Worm (Caenorhabditis elegans) whole organism, early embryonic: ENCODE data around the gene spt-5.

Experiments used
- aly-1 ChIP-seq: sonication (generic microtip); optimal IDR thresholded peaks from 2 replicates; lab custom pipeline; 2016; ENCODE audit warnings: missing genetic modification characterization, missing compliant biosample characterization
- ama-1 ChIP-seq: fragments of 150-350 bp; optimal IDR thresholded peaks from 2 replicates; lab custom pipeline; 2014
- flt-1 ChIP-seq: fragments of 200-800 bp; sonication (Bioruptor generic); IDR thresholded peaks from 2 replicates; pipeline ENCODE4 v1.3.6; 2022; ENCODE audit warnings: missing genetic modification characterization, missing compliant biosample characterization
- hmbx-1 ChIP-seq: sonication (generic microtip); optimal IDR thresholded peaks from 2 replicates; lab custom pipeline; 2016; ENCODE audit warnings: mild to moderate bottlenecking, missing genetic modification characterization, missing compliant biosample characterization
- pes-1 ChIP-seq: fragments of 200-800 bp; sonication (Bioruptor generic); IDR thresholded peaks from 2 replicates; pipeline ENCODE4 v1.3.6; 2022; ENCODE audit warnings: missing genetic modification reagents, missing genetic modification characterization, missing compliant biosample characterization
- scrt-1 ChIP-seq: fragments of 200-800 bp; sonication (Bioruptor generic); IDR thresholded peaks from 2 replicates; pipeline ENCODE4 v1.3.6; 2022; ENCODE audit warnings: missing genetic modification characterization, missing compliant biosample characterization
- sea-1 ChIP-seq: fragments of 200-800 bp; sonication (Bioruptor generic); conservative IDR thresholded peaks from 2 replicates; pipeline ENCODE4 v1.3.6; 2022; ENCODE audit warnings: missing genetic modification characterization, missing compliant biosample characterization
- tbx-11 ChIP-seq: fragments of 200-800 bp; sonication (Bioruptor generic); IDR thresholded peaks from 2 replicates; pipeline ENCODE4 v1.3.6; 2022; ENCODE audit warnings: missing genetic modification characterization, missing compliant biosample characterization

- TF ChIP-seq ama-1 (lab: Kevin White, UChicago) (no peak), tbx-11 (GFP tag; lab: Robert Waterston, UW) (no peak), hmbx-1 (no peak), aly-1 (tag; lab: Kevin White, UChicago) (no peak), pes-1 (GFP tag; lab: Robert Waterston, UW) (no peak), sea-1 (GFP tag; lab: Robert Waterston, UW) (no peak), scrt-1 (GFP tag; lab: Robert Waterston, UW) (no peak), flt-1 (GFP tag; lab: Robert Waterston, UW) (no peak)
Measured at ce11 chrIV:12052461-12052860, 1.2 kb downstream of the spt-5 start.
